Fruit fly (Drosophila melanogaster) whole organism, prepupa: ENCODE measurements around the gene amon.
A peak's percentile ranks its signal among the peaks of the same experiment; 100 is the strongest.

Experiments
- CG31627 ChIP-seq: fragments of 200-800 bp; sonication (Bioruptor generic); optimal IDR thresholded peaks from 3 replicates; lab custom pipeline; 2016; ENCODE audit warnings: missing biosample characterization, missing genetic modification characterization
- CG6792 ChIP-seq: fragments of 200-800 bp; sonication (Bioruptor generic); optimal IDR thresholded peaks from 3 replicates; lab custom pipeline; 2016; ENCODE audit warnings: missing biosample characterization, missing genetic modification characterization
- CG6854 ChIP-seq: fragments of 200-800 bp; sonication (Bioruptor generic); optimal IDR thresholded peaks from 2 replicates; lab custom pipeline; 2017; ENCODE audit warnings: missing biosample characterization, mild to moderate bottlenecking, missing genetic modification characterization
- Eip75B ChIP-seq: fragments of 200-800 bp; sonication (Bioruptor generic); optimal IDR thresholded peaks from 3 replicates; lab custom pipeline; 2016; ENCODE audit warnings: missing biosample characterization, missing genetic modification characterization
- Eip78C ChIP-seq: fragments of 200-800 bp; sonication (Bioruptor generic); peaks from one replicate; lab custom pipeline; 2016; ENCODE audit warnings: missing biosample characterization, missing genetic modification characterization
- Hr39 ChIP-seq: fragments of 200-800 bp; sonication (Bioruptor generic); optimal IDR thresholded peaks from 2 replicates; lab custom pipeline; 2016; ENCODE audit warnings: missing biosample characterization, missing genetic modification characterization
- Sox15 ChIP-seq: fragments of 200-800 bp; sonication (Bioruptor generic); optimal IDR thresholded peaks from 3 replicates; lab custom pipeline; 2016; ENCODE audit warnings: missing biosample characterization, missing genetic modification characterization
- achi ChIP-seq: fragments of 200-800 bp; sonication (Bioruptor generic); optimal IDR thresholded peaks from 3 replicates; lab custom pipeline; 2016; ENCODE audit warnings: missing biosample characterization, missing genetic modification characterization
- fkh ChIP-seq: fragments of 200-800 bp; sonication (Bioruptor generic); optimal IDR thresholded peaks from 3 replicates; lab custom pipeline; 2017; ENCODE audit warnings: missing biosample characterization, mild to moderate bottlenecking, missing genetic modification characterization, moderate library complexity
- svp ChIP-seq: fragments of 200-800 bp; sonication (Bioruptor generic); peaks from one replicate; lab custom pipeline; 2016; ENCODE audit warnings: missing biosample characterization, missing genetic modification characterization

The amon gene

dm6 chr3R:26654594-26654993 lies 59.4 kb downstream of the amon start (continued):
- TF ChIP-seq Eip75B (peak; percentile 14), CG31627 (GFP tag; lab: Kevin White, UChicago) (no peak), CG6792 (GFP tag; lab: Kevin White, UChicago) (peak; percentile 2), fkh (GFP tag; lab: Kevin White, UChicago) (no peak), svp (no peak), Hr39 (GFP tag; lab: Kevin White, UChicago) (peak; percentile 16), Eip78C (GFP tag; lab: Kevin White, UChicago) (peak; percentile 76), CG6854 (GFP tag; lab: Kevin White, UChicago) (no peak), achi (peak; percentile 37), Sox15 (GFP tag; lab: Kevin White, UChicago) (no peak)
